Fruit fly (Drosophila melanogaster): ENCODE measurements around the gene Or85f.

The Or85f gene

dm6 chr3R:9437618-9438017 lies 39.6 kb downstream of the Or85f start (continued):
- TF ChIP-seq repo (GFP tag; optimal IDR thresholded peaks at IDR 0.05) (no peak), chinmo (GFP tag; IDR thresholded peaks at IDR 0.05; ENCODE audit: partially characterized antibody) (peak; percentile 76; the same call in 3 of the 4 replicates), hkb (optimal IDR thresholded peaks at IDR 0.05) (no peak), hkb (GFP tag; IDR thresholded peaks at IDR 0.05) (0 out of 2 replicates have a peak, but pooled peaks have one; percentile 19), esg (GFP tag; conservative IDR thresholded peaks at IDR 0.05) (no peak), CG6854 (GFP tag; optimal IDR thresholded peaks at IDR 0.05) (no peak), tx (GFP tag; optimal IDR thresholded peaks at IDR 0.05) (no peak), CG4617 (GFP tag; optimal IDR thresholded peaks at IDR 0.05; ENCODE audit: borderline replicate concordance) (no peak), CG8089 (GFP tag; optimal IDR thresholded peaks at IDR 0.05) (no peak), CG1832 (GFP tag; optimal IDR thresholded peaks at IDR 0.05) (no peak), Med (GFP tag) (peak; percentile 45), ftz-f1 (GFP tag; optimal IDR thresholded peaks at IDR 0.05) (peak; percentile 83), Lpt (GFP tag; optimal IDR thresholded peaks at IDR 0.05) (no peak), Deaf1 (tag; optimal IDR thresholded peaks at IDR 0.05) (peak; percentile 25), CHES-1-like (GFP tag; optimal IDR thresholded peaks at IDR 0.05) (no peak), sug (tag; optimal IDR thresholded peaks at IDR 0.05) (peak; percentile 62), en (GFP tag; optimal IDR thresholded peaks at IDR 0.05) (no peak), CG7987 (GFP tag; optimal IDR thresholded peaks at IDR 0.05) (no peak), sd (tag; optimal IDR thresholded peaks at IDR 0.05) (peak; percentile 48), CG4282 (GFP tag; optimal IDR thresholded peaks at IDR 0.05) (no peak)

dm6 chr3R:9441134-9441533 lies 43.1 kb downstream of the Or85f start:
- TF ChIP-seq CG11504 (tag; optimal IDR thresholded peaks at IDR 0.05) (peak; percentile 71), CG15011 (GFP tag; optimal IDR thresholded peaks at IDR 0.05) (no peak), ranshi (GFP tag; IDR thresholded peaks at IDR 0.05) (no peak), CG4730 (GFP tag; IDR thresholded peaks at IDR 0.05) (0 out of 2 replicates have a peak, but pooled peaks have one; percentile 11), CG7963 (GFP tag; IDR thresholded peaks at IDR 0.05; ENCODE audit: partially characterized antibody) (no peak), CG14965 (GFP tag; optimal IDR thresholded peaks at IDR 0.05; ENCODE audit: borderline replicate concordance) (no peak), CG6791 (GFP tag; IDR thresholded peaks at IDR 0.05; ENCODE audit: partially characterized antibody) (no peak), Atf6 (GFP tag; IDR thresholded peaks at IDR 0.05) (no peak), Dfd (GFP tag; optimal IDR thresholded peaks at IDR 0.05) (peak in 1 of 2 experiments; percentile 46), Dip2 (GFP tag; IDR thresholded peaks at IDR 0.05) (no peak), gce (GFP tag; IDR thresholded peaks at IDR 0.05) (no peak), Gsc (GFP tag; IDR thresholded peaks at IDR 0.05) (no peak), CG2889 (GFP tag; IDR thresholded peaks at IDR 0.05) (no peak), sr (GFP tag; IDR thresholded peaks at IDR 0.05) (0 out of 3 replicates have a peak, but pooled peaks have one; percentile 10)

dm6 chr3R:9441996-9442395 lies 44.0 kb downstream of the Or85f start:
- TF ChIP-seq so (GFP tag; IDR thresholded peaks at IDR 0.05): no peak
- 0 out of 4 replicates have a peak, but pooled peaks have one; percentile 20 for TF ChIP-seq chinmo (GFP tag; IDR thresholded peaks at IDR 0.05; ENCODE audit: partially characterized antibody)
- TF ChIP-seq sd (tag; optimal IDR thresholded peaks at IDR 0.05): peak; percentile 23
- 0 out of 2 replicates have a peak, but pooled peaks have one; percentile 12 for TF ChIP-seq CG32772 (GFP tag; IDR thresholded peaks at IDR 0.05)
- TF ChIP-seq eve (GFP tag; optimal IDR thresholded peaks at IDR 0.05): peak in 1 of 2 experiments; percentile 71
- peak; percentile 61; the same call in 1 of the 3 replicates for TF ChIP-seq sr (GFP tag; IDR thresholded peaks at IDR 0.05)
- peak in 1 of 2 experiments; percentile 75 for TF ChIP-seq Pdp1 (GFP tag; optimal IDR thresholded peaks at IDR 0.05)
- TF ChIP-seq CG6175 (GFP tag; IDR thresholded peaks at IDR 0.05): no peak
- TF ChIP-seq sqz (GFP tag; optimal IDR thresholded peaks at IDR 0.05): peak; percentile 32
- no peak for TF ChIP-seq vnd (GFP tag; IDR thresholded peaks at IDR 0.05; ENCODE audit: partially characterized antibody)
